Worm (Caenorhabditis elegans): ENCODE results near the gene paa-1.

DNA sequence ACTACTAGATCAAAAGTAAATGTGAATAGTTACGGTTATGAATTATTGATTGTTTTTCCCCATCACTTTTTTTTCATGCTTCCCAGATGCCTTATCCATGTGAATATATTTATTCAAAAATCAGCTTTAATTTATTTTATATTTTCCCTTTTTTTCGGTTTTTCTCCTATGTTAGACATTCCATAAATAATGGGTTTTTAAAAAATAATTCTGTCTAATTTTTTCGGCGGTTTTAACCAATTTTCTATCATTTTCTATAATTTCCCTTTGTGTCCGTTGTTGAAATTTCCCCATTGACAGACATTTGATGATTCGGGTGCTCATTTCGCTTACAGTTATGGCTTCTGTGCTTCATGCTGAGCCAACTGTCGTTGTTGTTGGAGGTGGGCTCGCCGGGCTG lies 10.5 kb downstream of the paa-1 start, which contains the start of gene F48E8.3:
- TF ChIP-seq ztf-11 (tag; optimal IDR thresholded peaks at IDR 0.05): no peak
- no peak for TF ChIP-seq egl-27 (tag; optimal IDR thresholded peaks at IDR 0.05)
- no peak for TF ChIP-seq R02D3.7 (tag; optimal IDR thresholded peaks at IDR 0.05)
- TF ChIP-seq elt-3 (tag; optimal IDR thresholded peaks at IDR 0.05): no peak
- TF ChIP-seq mdl-1 (tag; optimal IDR thresholded peaks at IDR 0.05): no peak
- TF ChIP-seq fos-1 (tag; optimal IDR thresholded peaks at IDR 0.05): no peak
- TF ChIP-seq nhr-25 (tag; optimal IDR thresholded peaks at IDR 0.05): no peak
- TF ChIP-seq unc-62 (GFP tag; optimal IDR thresholded peaks at IDR 0.05): no peak
- no peak for TF ChIP-seq dmd-4 (tag; optimal IDR thresholded peaks at IDR 0.05)
- no peak for TF ChIP-seq snpc-4 (tag; optimal IDR thresholded peaks at IDR 0.05)
- TF ChIP-seq mab-5 (tag; optimal IDR thresholded peaks at IDR 0.05): no peak
- TF ChIP-seq nhr-77 (tag; optimal IDR thresholded peaks at IDR 0.05): no peak
- TF ChIP-seq nhr-10 (tag; optimal IDR thresholded peaks at IDR 0.05): no peak

All from whole organism, L2 larva.